Fruit fly (Drosophila melanogaster) S2 (cell line): ENCODE results near the gene CG5880.

Source experiments
- CG8478 ChIP-seq: fragments of >200 bp; optimal IDR thresholded peaks from 2 replicates; lab custom pipeline; 2018
- CTCF ChIP-seq, 2 experiments: fragments of >200 bp; optimal IDR thresholded peaks; 2 replicates each; lab custom pipeline; 2018

Gene CG5880

DNA sequence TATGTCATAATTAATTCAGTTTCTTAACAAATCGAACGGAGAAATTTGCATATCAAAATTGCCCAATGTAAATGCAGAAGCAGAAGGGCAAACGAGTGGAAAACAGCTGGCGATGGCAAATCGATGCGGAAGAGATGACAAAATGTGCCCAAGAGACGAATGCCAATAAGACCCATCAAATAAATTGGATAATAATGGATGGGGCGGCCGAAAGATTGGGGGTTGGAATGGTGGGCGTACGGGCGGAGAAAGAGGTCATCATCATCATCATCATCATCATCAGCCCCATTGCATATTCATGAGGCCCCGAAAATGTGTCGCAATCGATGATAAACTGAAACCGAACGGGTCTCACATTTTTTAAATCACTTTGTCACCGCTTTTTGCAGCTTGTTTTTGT lies 17.4 kb downstream of the CG5880 start:
- TF ChIP-seq CTCF (optimal IDR thresholded peaks at IDR 0.05; lab: Kevin White, UChicago): no peak
- no peak for TF ChIP-seq CG8478 (lab: Kevin White, UChicago)

DNA sequence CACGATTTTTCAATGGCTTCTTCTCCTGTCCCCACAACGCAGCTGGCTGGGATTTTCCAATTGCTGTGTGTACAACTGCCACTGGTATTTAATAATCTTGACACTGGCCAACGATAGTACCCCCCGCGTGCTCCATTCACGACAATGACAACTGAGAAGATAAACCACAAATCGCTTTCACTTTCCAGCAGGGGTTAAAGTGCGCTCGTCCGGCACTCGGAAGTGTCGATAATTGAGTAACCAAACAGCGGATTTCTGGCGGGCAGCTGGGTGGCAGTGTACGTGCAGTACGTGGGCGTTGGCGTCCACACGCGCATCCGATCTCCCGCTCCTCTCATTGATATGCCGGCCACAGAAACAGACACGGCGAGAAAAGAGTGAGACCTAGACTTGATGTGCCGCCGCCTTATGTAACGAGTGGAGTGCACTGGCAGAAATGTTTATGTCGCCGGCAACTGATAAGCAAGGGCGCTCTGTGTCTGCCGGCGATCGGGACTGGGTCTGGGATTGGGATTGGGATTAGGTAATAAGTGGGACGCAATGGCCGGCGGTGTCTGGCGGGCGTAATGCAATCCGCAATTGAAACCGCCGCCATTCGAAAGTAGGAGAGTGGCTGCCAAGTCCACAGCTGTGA lies 18.3 kb downstream of the CG5880 start:
- TF ChIP-seq CG8478 (lab: Kevin White, UChicago): no peak
- TF ChIP-seq CTCF (optimal IDR thresholded peaks at IDR 0.05; lab: Kevin White, UChicago): no peak

DNA sequence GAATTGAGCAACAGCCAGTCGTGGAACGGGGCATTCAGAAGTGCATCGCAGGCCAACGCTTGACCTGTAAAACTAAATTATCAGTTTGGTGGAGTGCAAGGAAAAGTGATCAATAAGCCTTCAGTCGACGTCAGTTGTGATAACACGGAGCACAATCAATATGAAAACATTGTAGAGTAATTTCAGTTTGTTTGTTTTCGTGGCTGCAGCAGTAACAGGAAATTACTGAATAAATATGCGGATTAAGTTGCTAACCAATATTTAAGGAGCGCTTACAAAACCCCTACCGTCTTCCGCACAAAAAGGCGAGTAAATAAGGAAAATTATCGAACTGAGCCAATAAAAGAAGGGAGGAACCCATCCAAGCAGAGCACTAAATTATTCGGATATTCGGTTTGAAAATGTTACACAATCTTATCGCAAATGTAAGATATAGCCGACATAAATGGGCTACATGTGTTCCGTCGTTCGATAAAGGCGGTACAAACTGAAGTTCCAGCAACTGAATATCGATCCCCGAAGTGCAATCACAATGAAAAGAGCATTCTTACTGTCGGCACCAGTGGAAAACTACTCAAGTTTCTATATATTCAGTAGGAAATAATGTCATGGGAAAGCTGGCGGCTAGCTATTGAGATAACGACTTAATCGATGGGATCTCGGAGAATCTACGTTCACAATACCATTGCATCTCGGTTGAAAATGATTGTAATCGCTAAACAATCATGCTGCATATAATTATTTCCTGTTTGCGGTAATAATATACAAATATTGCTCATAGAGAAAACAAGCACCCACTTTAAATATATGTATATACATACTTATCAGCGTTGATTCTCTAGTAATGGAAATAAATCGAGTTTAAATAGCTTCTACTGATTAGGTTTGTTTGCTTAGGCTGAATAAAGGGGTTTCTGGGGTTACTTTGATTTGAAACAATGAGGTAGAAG lies 19.4 kb downstream of the CG5880 start:
- no peak for TF ChIP-seq CTCF (optimal IDR thresholded peaks at IDR 0.05; lab: Kevin White, UChicago)

dm6 chr3R:27137914-27138323 lies 21.4 kb downstream of the CG5880 start:
- TF ChIP-seq CG8478 (lab: Kevin White, UChicago): no peak
- TF ChIP-seq CTCF (optimal IDR thresholded peaks at IDR 0.05; lab: Kevin White, UChicago): no peak

DNA sequence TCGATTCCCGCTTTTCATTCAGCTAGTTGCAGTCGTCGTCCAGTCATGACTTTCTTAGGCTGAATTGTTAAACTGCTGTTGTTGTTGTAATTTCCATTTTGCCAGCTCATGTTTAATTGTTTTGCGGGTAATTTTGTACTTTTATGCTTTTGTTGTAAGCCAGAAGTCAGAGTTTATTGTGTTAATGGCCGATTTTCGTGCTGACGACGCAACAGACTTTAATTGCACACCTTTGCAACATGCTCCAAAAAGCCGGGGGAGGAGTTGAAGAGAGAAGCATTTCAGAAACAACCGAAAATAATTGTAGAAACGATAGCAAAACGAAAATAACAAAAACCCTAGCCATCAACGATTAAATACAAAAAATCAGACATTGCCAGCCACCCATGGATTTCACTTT lies 22.2 kb downstream of the CG5880 start:
- TF ChIP-seq CG8478 (lab: Kevin White, UChicago) (no peak), CTCF (optimal IDR thresholded peaks at IDR 0.05; lab: Kevin White, UChicago) (no peak)

DNA sequence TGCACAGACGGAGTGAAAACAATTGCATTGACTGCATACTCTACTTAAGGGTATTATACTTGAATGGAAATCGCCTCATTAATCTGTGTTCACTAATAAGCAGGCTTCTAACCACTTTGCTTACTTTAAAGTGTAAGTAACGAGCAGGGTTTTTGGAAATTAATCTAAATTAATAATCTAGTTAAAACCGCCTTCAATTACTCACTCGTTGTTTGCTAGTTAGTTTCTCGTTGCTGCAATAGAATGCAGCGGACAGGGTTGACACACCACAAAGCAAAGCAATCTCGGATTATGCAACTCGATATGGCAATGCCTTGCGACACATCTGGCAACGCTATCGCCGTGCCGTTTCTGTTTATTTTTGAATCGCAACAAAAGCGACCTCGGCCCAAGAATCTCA lies 23.4 kb downstream of the CG5880 start:
- TF ChIP-seq CTCF (optimal IDR thresholded peaks at IDR 0.05; lab: Kevin White, UChicago) (no peak), CG8478 (lab: Kevin White, UChicago) (no peak)

dm6 chr3R:27148812-27149769 lies 32.5 kb downstream of the CG5880 start:
- TF ChIP-seq CG8478 (lab: Kevin White, UChicago): no peak
- no peak for TF ChIP-seq CTCF (optimal IDR thresholded peaks at IDR 0.05; lab: Kevin White, UChicago)

- TF ChIP-seq CG8478 (lab: Kevin White, UChicago) (no peak), CTCF (optimal IDR thresholded peaks at IDR 0.05; lab: Kevin White, UChicago) (no peak)
Measured at dm6 chr3R:27149884-27150676, 33.5 kb downstream of the CG5880 start.

DNA sequence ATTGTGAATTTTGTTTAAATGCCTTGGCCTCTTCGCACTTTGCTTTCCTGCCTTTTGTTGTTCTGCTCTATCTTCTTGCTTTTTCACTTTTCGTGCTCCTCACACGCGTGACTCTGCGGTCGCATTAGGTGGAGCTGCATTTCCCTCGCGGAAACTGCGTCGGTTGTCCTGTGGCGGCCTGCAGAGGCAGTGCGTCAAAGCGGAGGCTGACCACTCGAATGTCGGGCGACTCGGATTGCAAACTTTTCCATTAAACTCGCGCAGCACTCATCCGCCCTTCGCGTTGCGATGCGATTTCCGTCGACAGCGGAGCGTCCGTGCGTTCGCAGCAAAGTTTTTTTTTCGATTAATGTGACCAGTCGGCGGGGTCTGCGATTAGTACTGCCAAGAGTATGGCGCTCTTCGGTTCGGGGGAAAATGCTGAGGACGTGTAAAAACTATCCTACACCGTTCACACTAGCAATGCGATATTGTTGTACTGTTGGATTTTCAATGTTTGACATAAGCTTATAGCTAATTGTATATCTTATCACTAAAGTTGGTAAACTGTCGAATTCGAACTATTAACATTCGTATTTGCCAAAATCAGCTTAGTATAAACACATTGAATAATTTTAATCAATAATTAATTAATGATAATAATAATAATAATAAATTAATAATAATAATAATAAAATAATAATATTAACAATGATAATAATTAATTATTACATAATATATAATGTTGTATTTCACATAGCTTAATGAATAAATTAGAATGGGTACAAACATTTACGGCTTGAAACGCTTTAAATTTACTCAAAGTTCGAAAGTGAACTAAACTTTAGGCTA lies 34.4 kb downstream of the CG5880 start, which contains the start of gene CG6051:
TSS of gene CG6051 (minus strand) at position 385 of the 831 bp plus-strand sequence.
- peak; percentile 26 to 44 for TF ChIP-seq CTCF (optimal IDR thresholded peaks at IDR 0.05; lab: Kevin White, UChicago)
- TF ChIP-seq CG8478 (lab: Kevin White, UChicago): no peak

DNA sequence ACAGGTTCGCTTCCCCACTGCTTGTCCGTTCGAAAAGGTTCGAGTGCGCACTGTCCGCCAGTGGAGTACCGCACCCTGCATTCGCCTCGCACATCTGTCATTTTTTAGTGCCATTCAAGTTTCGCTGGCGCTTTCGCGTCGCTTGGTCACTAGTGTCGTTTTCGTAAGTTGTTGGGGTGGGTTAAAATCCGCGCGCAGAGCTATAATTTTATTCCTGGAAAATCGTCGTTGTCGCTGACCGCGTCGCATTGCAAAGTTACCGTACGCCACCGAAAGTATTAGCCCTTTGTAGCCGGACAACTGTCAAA lies 34.9 kb downstream of the CG5880 start, which contains the start of gene Men-b:
TSS of gene Men-b (plus strand) at position 147 of the 308 bp plus-strand sequence.
- TF ChIP-seq CG8478 (lab: Kevin White, UChicago) (no peak), CTCF (optimal IDR thresholded peaks at IDR 0.05; lab: Kevin White, UChicago) (peak; percentile 79 to 80)

dm6 chr3R:27152129-27152968 lies 35.8 kb downstream of the CG5880 start:
- TF ChIP-seq CTCF (optimal IDR thresholded peaks at IDR 0.05; lab: Kevin White, UChicago): no peak
- TF ChIP-seq CG8478 (lab: Kevin White, UChicago): no peak
